Worm (Caenorhabditis elegans) whole organism, young adult: ENCODE results near the gene faah-5.

Source experiments
- B0261.1 ChIP-seq: sonication (generic microtip); optimal IDR thresholded peaks from 2 replicates; lab custom pipeline; 2016; ENCODE audit warnings: mild to moderate bottlenecking, missing genetic modification characterization, moderate library complexity, missing compliant biosample characterization
- C17E4.6 ChIP-seq: fragments of 200-800 bp; sonication (Bioruptor generic); IDR thresholded peaks from 2 replicates; pipeline ENCODE4 v1.3.6; 2022; ENCODE audit warnings: missing genetic modification reagents, missing genetic modification characterization, missing compliant biosample characterization
- D2030.7 ChIP-seq: fragments of 200-800 bp; sonication (Bioruptor generic); IDR thresholded peaks from 2 replicates; pipeline ENCODE4 v1.3.6; 2022; ENCODE audit warnings: missing genetic modification reagents, missing genetic modification characterization, missing compliant biosample characterization
- F10E7.11 ChIP-seq: sonication (generic microtip); optimal IDR thresholded peaks from 2 replicates; lab custom pipeline; 2017; ENCODE audit warnings: mild to moderate bottlenecking, missing genetic modification characterization, moderate library complexity, missing compliant biosample characterization
- F22D6.2 ChIP-seq: sonication (generic microtip); optimal IDR thresholded peaks from 2 replicates; lab custom pipeline; 2016; ENCODE audit warnings: mild to moderate bottlenecking, missing genetic modification characterization, missing compliant biosample characterization
- F39B2.1 ChIP-seq: fragments of 200-800 bp; sonication (Bioruptor generic); IDR thresholded peaks from 2 replicates; pipeline ENCODE4 v1.3.6; 2022; ENCODE audit warnings: missing genetic modification reagents, missing genetic modification characterization, missing compliant biosample characterization
- F52B5.7 ChIP-seq: sonication (generic microtip); optimal IDR thresholded peaks from 2 replicates; lab custom pipeline; 2016; ENCODE audit warnings: mild to moderate bottlenecking, missing genetic modification characterization, missing compliant biosample characterization
- K12H6.12 ChIP-seq: fragments of 200-800 bp; sonication (Bioruptor generic); optimal IDR thresholded peaks from 2 replicates; lab custom pipeline; 2018; ENCODE audit warnings: mild to moderate bottlenecking, missing genetic modification characterization, missing compliant biosample characterization
- T07F8.4 ChIP-seq: sonication (generic microtip); optimal IDR thresholded peaks from 2 replicates; lab custom pipeline; 2016; ENCODE audit warnings: mild to moderate bottlenecking, missing genetic modification characterization, moderate library complexity, missing compliant biosample characterization
- Y53G8AR.9 ChIP-seq: fragments of 200-800 bp; sonication (Bioruptor generic); conservative IDR thresholded peaks from 2 replicates; pipeline ENCODE4 v1.3.6; 2022; ENCODE audit warnings: missing genetic modification reagents, missing genetic modification characterization, missing compliant biosample characterization
- ama-1 ChIP-seq, 3 experiments: fragments of 150-350 bp in 1 of 3; sonication (generic microtip) in 2 of 3; optimal IDR thresholded peaks; 2 replicates each; lab custom pipeline; 2014 to 2018; ENCODE audit warnings: missing biosample characterization in 2 of 3, missing genetic modification characterization in 2 of 3, missing genetic modification reagents in 2 of 3
- aptf-3 ChIP-seq: fragments of 200-800 bp; sonication (Bioruptor generic); IDR thresholded peaks from 2 replicates; pipeline ENCODE4 v1.3.6; 2022; ENCODE audit warnings: missing genetic modification characterization, missing compliant biosample characterization
- athp-1 ChIP-seq: sonication (generic microtip); optimal IDR thresholded peaks from 2 replicates; lab custom pipeline; 2017; ENCODE audit warnings: mild to moderate bottlenecking, missing genetic modification characterization, missing compliant biosample characterization
- attf-3 ChIP-seq: fragments of 200-800 bp; sonication (Bioruptor generic); conservative IDR thresholded peaks from 2 replicates; pipeline ENCODE4 v1.3.6; 2022; ENCODE audit warnings: missing genetic modification reagents, missing genetic modification characterization, missing compliant biosample characterization
- bed-1 ChIP-seq: fragments of 200-800 bp; sonication (Bioruptor generic); IDR thresholded peaks from 2 replicates; pipeline ENCODE4 v1.3.6; 2022; ENCODE audit warnings: missing genetic modification reagents, missing genetic modification characterization, missing compliant biosample characterization
- cebp-1 ChIP-seq, 2 experiments: fragments of 200-800 bp in 1 of 2; sonication (Bioruptor generic) in 1 of 2; sonication (generic microtip) in 1 of 2; IDR thresholded peaks in 1 of 2; optimal IDR thresholded peaks in 1 of 2; 2 replicates each; pipeline versions ENCODE4 v1.3.6 to Lab custom; 2017 to 2022; ENCODE audit warnings: missing compliant biosample characterization in 2 of 2, missing genetic modification characterization in 2 of 2, mild to moderate bottlenecking in 1 of 2, missing genetic modification reagents in 1 of 2, moderate library complexity in 1 of 2
- cebp-2 ChIP-seq: fragments of 200-800 bp; sonication (Bioruptor generic); IDR thresholded peaks from 2 replicates; pipeline ENCODE4 v1.3.6; 2022; ENCODE audit warnings: missing genetic modification characterization, missing compliant biosample characterization
- ceh-100 ChIP-seq: fragments of 200-800 bp; sonication (Bioruptor generic); IDR thresholded peaks from 2 replicates; pipeline ENCODE4 v1.3.6; 2022; ENCODE audit warnings: missing genetic modification reagents, missing genetic modification characterization, missing compliant biosample characterization
- ceh-79 ChIP-seq: sonication (generic microtip); optimal IDR thresholded peaks from 2 replicates; lab custom pipeline; 2017; ENCODE audit warnings: mild to moderate bottlenecking, missing genetic modification characterization, missing compliant biosample characterization
- die-1 ChIP-seq: sonication (generic microtip); optimal IDR thresholded peaks from 2 replicates; lab custom pipeline; 2016; ENCODE audit warnings: missing genotype, mild to moderate bottlenecking, missing genetic modification characterization, missing compliant biosample characterization
- dpff-1 ChIP-seq: sonication (generic microtip); optimal IDR thresholded peaks from 2 replicates; lab custom pipeline; 2017; ENCODE audit warnings: mild to moderate bottlenecking, missing genetic modification characterization, missing compliant biosample characterization
- egl-44 ChIP-seq: fragments of 200-800 bp; sonication (Bioruptor generic); IDR thresholded peaks from 2 replicates; pipeline ENCODE4 v1.3.6; 2022; ENCODE audit warnings: missing genetic modification reagents, missing genetic modification characterization, missing compliant biosample characterization
- fkh-3 ChIP-seq: sonication (generic microtip); optimal IDR thresholded peaks from 2 replicates; lab custom pipeline; 2016; ENCODE audit warnings: mild to moderate bottlenecking, missing genetic modification characterization, missing compliant biosample characterization
- gei-17 ChIP-seq: fragments of 200-800 bp; sonication (Bioruptor generic); optimal IDR thresholded peaks from 2 replicates; lab custom pipeline; 2018; ENCODE audit warnings: mild to moderate bottlenecking, missing genetic modification characterization, missing compliant biosample characterization
- hrde-1 ChIP-seq: sonication (generic microtip); optimal IDR thresholded peaks from 2 replicates; lab custom pipeline; 2016; ENCODE audit warnings: missing genetic modification characterization, mild to moderate bottlenecking, missing compliant biosample characterization, moderate library complexity, missing genotype, missing genetic modification reagents, borderline replicate concordance
- hsf-1 ChIP-seq: fragments of 200-800 bp; sonication (Bioruptor generic); IDR thresholded peaks from 2 replicates; pipeline ENCODE4 v1.3.6; 2022; ENCODE audit warnings: missing genetic modification reagents, missing genetic modification characterization, missing compliant biosample characterization
- lag-1 ChIP-seq: fragments of 200-800 bp; sonication (Bioruptor generic); IDR thresholded peaks from 2 replicates; pipeline ENCODE4 v1.3.6; 2022; ENCODE audit warnings: missing genetic modification reagents, missing genetic modification characterization, missing compliant biosample characterization
- let-607 ChIP-seq, 2 experiments: fragments of 200-800 bp in 1 of 2; sonication (Bioruptor generic) in 1 of 2; sonication (generic microtip) in 1 of 2; optimal IDR thresholded peaks; 2 replicates each; lab custom pipeline; 2016 to 2018; ENCODE audit warnings: mild to moderate bottlenecking in 2 of 2, missing compliant biosample characterization in 2 of 2, missing genetic modification characterization in 2 of 2, moderate library complexity in 2 of 2, missing genotype in 1 of 2
- lin-40 ChIP-seq: sonication (generic microtip); optimal IDR thresholded peaks from 2 replicates; lab custom pipeline; 2016; ENCODE audit warnings: missing genetic modification characterization, mild to moderate bottlenecking, missing compliant biosample characterization, missing genotype, missing genetic modification reagents
- lin-54 ChIP-seq: fragments of 200-800 bp; sonication (Bioruptor generic); optimal IDR thresholded peaks from 2 replicates; lab custom pipeline; 2018; ENCODE audit warnings: mild to moderate bottlenecking, missing genetic modification characterization, missing compliant biosample characterization
- madf-10 ChIP-seq: sonication (generic microtip); optimal IDR thresholded peaks from 2 replicates; lab custom pipeline; 2016; ENCODE audit warnings: mild to moderate bottlenecking, missing genetic modification characterization, missing compliant biosample characterization
- madf-6 ChIP-seq: fragments of 200-800 bp; sonication (Bioruptor generic); IDR thresholded peaks from 2 replicates; pipeline ENCODE4 v1.3.6; 2022; ENCODE audit warnings: missing genetic modification reagents, missing genetic modification characterization, missing compliant biosample characterization
- mcd-1 ChIP-seq: fragments of 200-800 bp; sonication (Bioruptor generic); IDR thresholded peaks from 2 replicates; pipeline ENCODE4 v1.3.6; 2022; ENCODE audit warnings: missing genetic modification reagents, missing genetic modification characterization, missing compliant biosample characterization
- nfya-1 ChIP-seq: sonication (generic microtip); optimal IDR thresholded peaks from 2 replicates; lab custom pipeline; 2017; ENCODE audit warnings: antibody characterized with exemption, missing compliant biosample characterization, missing genetic modification characterization, borderline replicate concordance; ENCODE audit not compliant: insufficient read depth
- nfya-2 ChIP-seq: fragments of 200-800 bp; sonication (Bioruptor generic); IDR thresholded peaks from 2 replicates; pipeline ENCODE4 v1.3.6; 2022; ENCODE audit warnings: missing genetic modification reagents, missing genetic modification characterization, missing compliant biosample characterization
- pbrm-1 ChIP-seq: fragments of 200-800 bp; sonication (Bioruptor generic); IDR thresholded peaks from 2 replicates; pipeline ENCODE4 v1.3.6; 2022; ENCODE audit warnings: missing genetic modification reagents, missing genetic modification characterization, missing compliant biosample characterization
- repo-1 ChIP-seq: sonication (generic microtip); optimal IDR thresholded peaks from 2 replicates; lab custom pipeline; 2017; ENCODE audit warnings: mild to moderate bottlenecking, missing genetic modification characterization, missing compliant biosample characterization
- snpc-4 ChIP-seq, 5 experiments: fragments of 150-350 bp in 1 of 5; sonication (generic microtip) in 4 of 5; optimal IDR thresholded peaks; 2 replicates each; lab custom pipeline; 2014 to 2018; ENCODE audit warnings: missing genetic modification characterization in 5 of 5, missing biosample characterization in 3 of 5, antibody characterized with exemption in 2 of 5, mild to moderate bottlenecking in 2 of 5, missing compliant biosample characterization in 2 of 5, missing genotype in 2 of 5, moderate library complexity in 2 of 5, missing genetic modification reagents in 1 of 5
- somi-1 ChIP-seq: fragments of 200-800 bp; sonication (Bioruptor generic); optimal IDR thresholded peaks from 2 replicates; lab custom pipeline; 2018; ENCODE audit warnings: mild to moderate bottlenecking, missing genetic modification characterization, missing compliant biosample characterization
- tbp1 ChIP-seq: fragments of 200-800 bp; sonication (Bioruptor generic); optimal IDR thresholded peaks from 2 replicates; lab custom pipeline; 2018; ENCODE audit warnings: mild to moderate bottlenecking, missing genetic modification characterization, missing compliant biosample characterization
- tbx-9 ChIP-seq: sonication (generic microtip); optimal IDR thresholded peaks from 2 replicates; lab custom pipeline; 2016; ENCODE audit warnings: borderline replicate concordance, missing genetic modification characterization, inconsistent platforms, missing compliant biosample characterization
- tlf-1 ChIP-seq: fragments of 200-800 bp; sonication (Bioruptor generic); optimal IDR thresholded peaks from 2 replicates; lab custom pipeline; 2018; ENCODE audit warnings: mild to moderate bottlenecking, missing genetic modification characterization, missing compliant biosample characterization
- unc-62 ChIP-seq: fragments of 150-350 bp; optimal IDR thresholded peaks from 2 replicates; lab custom pipeline; 2014; ENCODE audit warnings: missing biosample characterization, missing genetic modification reagents, missing genetic modification characterization
- ztf-26 ChIP-seq: sonication (generic microtip); optimal IDR thresholded peaks from 2 replicates; lab custom pipeline; 2017; ENCODE audit warnings: missing genetic modification characterization, missing compliant biosample characterization
- ztf-28 ChIP-seq: fragments of 200-800 bp; sonication (Bioruptor generic); IDR thresholded peaks from 2 replicates; pipeline ENCODE4 v1.3.6; 2022; ENCODE audit warnings: missing genetic modification reagents, missing genetic modification characterization, missing compliant biosample characterization
- ztf-3 ChIP-seq: fragments of 200-800 bp; sonication (Bioruptor generic); optimal IDR thresholded peaks from 2 replicates; lab custom pipeline; 2018; ENCODE audit warnings: mild to moderate bottlenecking, missing genetic modification characterization, missing compliant biosample characterization

The faah-5 gene

ce11 chrIII:11921658-11922098 is 30.4 kb upstream of the faah-5 start, which contains the start of gene Y56A3A.22 (continued):
- TF ChIP-seq lag-1 (GFP tag; lab: Robert Waterston, UW) (no peak), ztf-28 (GFP tag; lab: Robert Waterston, UW) (no peak), madf-6 (peak; percentile 50), lin-40 (peak; percentile 57), B0261.1 (peak; percentile 28), C17E4.6 (GFP tag; lab: Robert Waterston, UW) (0 out of 2 replicates have a peak, but pooled peaks have one; percentile 50), egl-44 (GFP tag; lab: Robert Waterston, UW) (no peak), dpff-1 (peak; percentile 68), tbp1 (GFP tag; lab: Kevin White, UChicago) (peak; percentile 28), ama-1 (optimal IDR thresholded peaks at IDR 0.05; lab: Kevin White, UChicago) (peak; percentile 87), ama-1 (GFP tag; optimal IDR thresholded peaks at IDR 0.05; lab: Kevin White, UChicago) (no peak), let-607 (tag; optimal IDR thresholded peaks at IDR 0.05; lab: Kevin White, UChicago) (peak; percentile 24 to 79), F52B5.7 (tag; lab: Kevin White, UChicago) (peak; percentile 87), lin-54 (peak; percentile 8), ceh-79 (tag; lab: Kevin White, UChicago) (peak; percentile 83), athp-1 (tag; lab: Kevin White, UChicago) (peak; percentile 81), F22D6.2 (no peak), fkh-3 (tag; lab: Kevin White, UChicago) (peak; percentile 38), nfya-2 (no peak), mcd-1 (GFP tag; lab: Robert Waterston, UW) (peak; percentile 46), cebp-1 (GFP tag; IDR thresholded peaks at IDR 0.05; lab: Robert Waterston, UW) (no peak), cebp-1 (tag; optimal IDR thresholded peaks at IDR 0.05; lab: Kevin White, UChicago) (peak; percentile 43), ztf-3 (GFP tag; lab: Kevin White, UChicago) (peak; percentile 72), hsf-1 (GFP tag; lab: Robert Waterston, UW) (peak; percentile 74; the same call in 1 of the 2 replicates), bed-1 (GFP tag; lab: Robert Waterston, UW) (no peak), ztf-26 (tag; lab: Kevin White, UChicago) (no peak), somi-1 (GFP tag; lab: Kevin White, UChicago) (peak; percentile 15), cebp-2 (GFP tag; lab: Robert Waterston, UW) (0 out of 2 replicates have a peak, but pooled peaks have one; percentile 76), tlf-1 (GFP tag; lab: Kevin White, UChicago) (peak; percentile 71), unc-62 (no peak), Y53G8AR.9 (peak; percentile 59), gei-17 (GFP tag; lab: Kevin White, UChicago) (peak; percentile 31), T07F8.4 (no peak), nfya-1 (tag; lab: Kevin White, UChicago) (no peak), madf-10 (peak; percentile 43), ceh-100 (GFP tag; lab: Robert Waterston, UW) (0 out of 2 replicates have a peak, but pooled peaks have one; percentile 26), repo-1 (tag; lab: Kevin White, UChicago) (peak; percentile 93), F10E7.11 (tag; lab: Kevin White, UChicago) (peak; percentile 20), tbx-9 (peak; percentile 56), pbrm-1 (GFP tag; lab: Robert Waterston, UW) (peak; percentile 81), snpc-4 (GFP tag; optimal IDR thresholded peaks at IDR 0.05; lab: Kevin White, UChicago) (no peak), snpc-4 (tag; optimal IDR thresholded peaks at IDR 0.05; lab: Kevin White, UChicago) (peak in 2 of 4 experiments; percentile 20 to 24), attf-3 (GFP tag; lab: Robert Waterston, UW) (no peak), die-1 (tag; lab: Kevin White, UChicago) (no peak), K12H6.12 (tag; lab: Kevin White, UChicago) (peak; percentile 35), hrde-1 (tag; lab: Kevin White, UChicago) (peak; percentile 44), aptf-3 (GFP tag; lab: Robert Waterston, UW) (peak; percentile 73; the same call in 1 of the 2 replicates), F39B2.1 (GFP tag; lab: Robert Waterston, UW) (peak; percentile 24; the same call in 1 of the 2 replicates), D2030.7 (GFP tag; lab: Robert Waterston, UW) (0 out of 2 replicates have a peak, but pooled peaks have one; percentile 38)
